Worm (Caenorhabditis elegans): Measurements from ENCODE around the gene gei-1.

gei-1 gene

ce11 chrIII:3400444-3400843 is 55.8 kb downstream of the gei-1 start:
- TF ChIP-seq sea-1 (GFP tag; conservative IDR thresholded peaks at IDR 0.05) (no peak), aly-1 (tag; optimal IDR thresholded peaks at IDR 0.05) (no peak), scrt-1 (GFP tag; IDR thresholded peaks at IDR 0.05) (no peak), tra-4 (tag; optimal IDR thresholded peaks at IDR 0.05) (no peak), F13C5.2 (tag; optimal IDR thresholded peaks at IDR 0.05) (no peak), ceh-13 (GFP tag; optimal IDR thresholded peaks at IDR 0.05) (no peak), tbx-37 (GFP tag; conservative IDR thresholded peaks at IDR 0.05) (no peak), ama-1 (optimal IDR thresholded peaks at IDR 0.05) (no peak), flt-1 (GFP tag; IDR thresholded peaks at IDR 0.05) (no peak), ets-7 (tag; optimal IDR thresholded peaks at IDR 0.05) (no peak), hmg-4 (GFP tag; optimal IDR thresholded peaks at IDR 0.05) (no peak), B0310.2 (tag; optimal IDR thresholded peaks at IDR 0.05) (no peak), hnd-1 (tag; optimal IDR thresholded peaks at IDR 0.05) (no peak), hmbx-1 (tag; optimal IDR thresholded peaks at IDR 0.05) (no peak), ceh-36 (tag; optimal IDR thresholded peaks at IDR 0.05) (no peak), pes-1 (GFP tag; IDR thresholded peaks at IDR 0.05) (no peak), tbx-11 (GFP tag; IDR thresholded peaks at IDR 0.05) (no peak)

ce11 chrIII:3404354-3404913 is 59.8 kb downstream of the gei-1 start, which contains the start of the genes npp-9 and F59A2.5:
TSS of gene npp-9 (minus strand) at chrIII:3404479.
TSS of gene F59A2.5 (plus strand) at chrIII:3404863.
- TF ChIP-seq tra-4 (tag; optimal IDR thresholded peaks at IDR 0.05) (no peak), tbx-11 (GFP tag; IDR thresholded peaks at IDR 0.05) (0 out of 2 replicates have a peak, but pooled peaks have one; percentile 24), hmg-4 (GFP tag; optimal IDR thresholded peaks at IDR 0.05) (no peak), F13C5.2 (tag; optimal IDR thresholded peaks at IDR 0.05) (peak; percentile 32), ceh-13 (GFP tag; optimal IDR thresholded peaks at IDR 0.05) (no peak), scrt-1 (GFP tag; IDR thresholded peaks at IDR 0.05) (no peak), ama-1 (optimal IDR thresholded peaks at IDR 0.05) (no peak), pes-1 (GFP tag; IDR thresholded peaks at IDR 0.05) (no peak), B0310.2 (tag; optimal IDR thresholded peaks at IDR 0.05) (no peak)

ce11 chrIII:3405535-3405934 is 60.9 kb downstream of the gei-1 start, which contains the start of gene golg-4:
TSS of gene golg-4 (plus strand) at chrIII:3405568.
- TF ChIP-seq ets-7 (tag; optimal IDR thresholded peaks at IDR 0.05) (no peak), aly-1 (tag; optimal IDR thresholded peaks at IDR 0.05) (no peak), ceh-36 (tag; optimal IDR thresholded peaks at IDR 0.05) (no peak), tbx-11 (GFP tag; IDR thresholded peaks at IDR 0.05) (no peak), B0310.2 (tag; optimal IDR thresholded peaks at IDR 0.05) (no peak), flt-1 (GFP tag; IDR thresholded peaks at IDR 0.05) (no peak), sea-1 (GFP tag; conservative IDR thresholded peaks at IDR 0.05) (no peak), scrt-1 (GFP tag; IDR thresholded peaks at IDR 0.05) (no peak), hmg-4 (GFP tag; optimal IDR thresholded peaks at IDR 0.05) (no peak), hnd-1 (tag; optimal IDR thresholded peaks at IDR 0.05) (no peak), ama-1 (optimal IDR thresholded peaks at IDR 0.05) (no peak), hmbx-1 (tag; optimal IDR thresholded peaks at IDR 0.05) (no peak), F13C5.2 (tag; optimal IDR thresholded peaks at IDR 0.05) (no peak), pes-1 (GFP tag; IDR thresholded peaks at IDR 0.05) (no peak), ceh-13 (GFP tag; optimal IDR thresholded peaks at IDR 0.05) (no peak), tbx-37 (GFP tag; conservative IDR thresholded peaks at IDR 0.05) (no peak), tra-4 (tag; optimal IDR thresholded peaks at IDR 0.05) (no peak)
